Fruit fly (Drosophila melanogaster) whole organism, embryonic: Measurements from ENCODE around the gene CG34034.

Experiments used
- Blimp-1 ChIP-seq: fragments of 200-800 bp; sonication (Bioruptor generic); optimal IDR thresholded peaks from 3 replicates; lab custom pipeline; 2018; ENCODE audit warnings: missing biosample characterization, missing genetic modification characterization, mild to moderate bottlenecking, moderate library complexity, missing genetic modification reagents
- BtbVII ChIP-seq: fragments of 200-800 bp; sonication (Bioruptor generic); optimal IDR thresholded peaks from 3 replicates; lab custom pipeline; 2017; ENCODE audit warnings: missing biosample characterization, mild to moderate bottlenecking, missing genetic modification characterization
- CG10147 ChIP-seq: fragments of 200-800 bp; sonication (Bioruptor generic); optimal IDR thresholded peaks from 2 replicates; lab custom pipeline; 2019; ENCODE audit warnings: missing biosample characterization, mild to moderate bottlenecking, missing genetic modification characterization, moderate library complexity
- CG11398 ChIP-seq: fragments of 200-800 bp; sonication (Bioruptor generic); optimal IDR thresholded peaks from 2 replicates; lab custom pipeline; 2016; ENCODE audit warnings: missing biosample characterization, missing genetic modification characterization
- CG11504 ChIP-seq: fragments of 200-800 bp; sonication (Bioruptor generic); optimal IDR thresholded peaks from 3 replicates; lab custom pipeline; 2019; ENCODE audit warnings: missing biosample characterization, mild to moderate bottlenecking, missing genetic modification characterization, moderate library complexity
- CG11695 ChIP-seq: fragments of 200-800 bp; sonication (Bioruptor generic); IDR thresholded peaks from 3 replicates; pipeline ENCODE4 v1.3.6; 2022; ENCODE audit warnings: missing biosample characterization, missing genetic modification characterization
- CG15011 ChIP-seq: fragments of 200-800 bp; sonication (Bioruptor generic); optimal IDR thresholded peaks from 3 replicates; lab custom pipeline; 2018; ENCODE audit warnings: missing biosample characterization, mild to moderate bottlenecking, missing genetic modification characterization
- CG15601 ChIP-seq: fragments of 200-800 bp; sonication (Bioruptor generic); optimal IDR thresholded peaks from 3 replicates; lab custom pipeline; 2019; ENCODE audit warnings: missing biosample characterization, mild to moderate bottlenecking, missing genetic modification characterization, moderate library complexity
- CG16815 ChIP-seq: fragments of 200-800 bp; sonication (Bioruptor generic); optimal IDR thresholded peaks from 3 replicates; lab custom pipeline; 2017; ENCODE audit warnings: missing biosample characterization, mild to moderate bottlenecking, missing genetic modification characterization
- CG17385 ChIP-seq: fragments of 200-800 bp; sonication (Bioruptor generic); optimal IDR thresholded peaks from 3 replicates; lab custom pipeline; 2018; ENCODE audit warnings: missing biosample characterization, mild to moderate bottlenecking, missing genetic modification characterization
- CG18764 ChIP-seq: fragments of 200-800 bp; sonication (Bioruptor generic); optimal IDR thresholded peaks from 3 replicates; lab custom pipeline; 2016; ENCODE audit warnings: missing biosample characterization, missing genetic modification characterization
- CG2199 ChIP-seq: fragments of 200-800 bp; sonication (Bioruptor generic); IDR thresholded peaks from 3 replicates; pipeline ENCODE4 v1.3.6; 2022; ENCODE audit warnings: missing biosample characterization, missing genetic modification characterization
- CG3838 ChIP-seq: fragments of 200-800 bp; sonication (Bioruptor generic); optimal IDR thresholded peaks from 3 replicates; lab custom pipeline; 2016; ENCODE audit warnings: missing biosample characterization, missing genetic modification characterization
- CG6175 ChIP-seq: fragments of 200-800 bp; sonication (Bioruptor generic); IDR thresholded peaks from 3 replicates; pipeline ENCODE4 v1.3.6; 2022; ENCODE audit warnings: missing biosample characterization, missing genetic modification characterization
- CG6254 ChIP-seq: fragments of 200-800 bp; sonication (Bioruptor generic); optimal IDR thresholded peaks from 3 replicates; lab custom pipeline; 2017; ENCODE audit warnings: mild to moderate bottlenecking, missing biosample characterization, missing genetic modification reagents, missing genetic modification characterization
- CG6765 ChIP-seq: fragments of 200-800 bp; sonication (Bioruptor generic); optimal IDR thresholded peaks from 3 replicates; lab custom pipeline; 2017; ENCODE audit warnings: missing biosample characterization, mild to moderate bottlenecking, missing genetic modification characterization
- CG7556 ChIP-seq: fragments of 200-800 bp; sonication (Bioruptor generic); optimal IDR thresholded peaks from 2 replicates; lab custom pipeline; 2017; ENCODE audit warnings: missing biosample characterization, mild to moderate bottlenecking, missing genetic modification characterization
- CG7839 ChIP-seq: fragments of 200-800 bp; sonication (Bioruptor generic); optimal IDR thresholded peaks from 3 replicates; lab custom pipeline; 2018; ENCODE audit warnings: missing biosample characterization, mild to moderate bottlenecking, missing genetic modification characterization, moderate library complexity
- CG9817 ChIP-seq: fragments of 200-800 bp; sonication (Bioruptor generic); optimal IDR thresholded peaks from 2 replicates; lab custom pipeline; 2018; ENCODE audit warnings: missing biosample characterization, mild to moderate bottlenecking, missing genetic modification characterization, moderate library complexity
- CkIIα-i1 ChIP-seq: fragments of 200-800 bp; sonication (Bioruptor generic); IDR thresholded peaks from 2 replicates; pipeline ENCODE4 v1.3.6; 2022; ENCODE audit warnings: missing biosample characterization, missing genetic modification characterization
- Doc3 ChIP-seq: fragments of 200-800 bp; sonication (Bioruptor generic); IDR thresholded peaks from 3 replicates; pipeline ENCODE4 v1.3.6; 2022; ENCODE audit warnings: missing biosample characterization, missing genetic modification characterization; ENCODE audit not compliant: partially characterized antibody
- Hey ChIP-seq: fragments of 200-800 bp; sonication (Bioruptor generic); optimal IDR thresholded peaks from 3 replicates; lab custom pipeline; 2018; ENCODE audit warnings: missing biosample characterization, mild to moderate bottlenecking, missing genetic modification characterization
- Hr3 ChIP-seq: fragments of 200-800 bp; sonication (Bioruptor generic); optimal IDR thresholded peaks from 3 replicates; lab custom pipeline; 2016; ENCODE audit warnings: missing biosample characterization, missing genetic modification characterization
- Nf-YC ChIP-seq: fragments of 200-800 bp; optimal IDR thresholded peaks from 3 replicates; lab custom pipeline; 2019; ENCODE audit warnings: missing biosample characterization, mild to moderate bottlenecking, missing genetic modification characterization, moderate library complexity
- NfI ChIP-seq: fragments of 200-800 bp; sonication (Bioruptor generic); optimal IDR thresholded peaks from 3 replicates; lab custom pipeline; 2018; ENCODE audit warnings: missing biosample characterization, mild to moderate bottlenecking, missing genetic modification characterization, moderate library complexity
- Scr ChIP-seq: fragments of 200-800 bp; sonication (Bioruptor generic); IDR thresholded peaks from 2 replicates; pipeline ENCODE4 v1.3.6; 2022; ENCODE audit warnings: missing biosample characterization, missing genetic modification characterization; ENCODE audit not compliant: partially characterized antibody
- Ssrp ChIP-seq: fragments of 200-800 bp; sonication (Bioruptor generic); optimal IDR thresholded peaks from 2 replicates; lab custom pipeline; 2018; ENCODE audit warnings: missing biosample characterization, mild to moderate bottlenecking, missing genetic modification characterization, moderate library complexity
- Stat92E ChIP-seq, 3 experiments: fragments of >200 bp in 2 of 3; fragments of 200-800 bp in 1 of 3; sonication (Bioruptor generic) in 1 of 3; optimal IDR thresholded peaks; 2 replicates each; lab custom pipeline; 2017 to 2019; ENCODE audit warnings: missing biosample characterization in 3 of 3, missing genetic modification characterization in 3 of 3, mild to moderate bottlenecking in 1 of 3, moderate library complexity in 1 of 3
- bbx ChIP-seq: fragments of 200-800 bp; sonication (Bioruptor generic); IDR thresholded peaks from 2 replicates; pipeline ENCODE4 v1.3.6; 2022; ENCODE audit warnings: missing biosample characterization, missing genetic modification characterization; ENCODE audit not compliant: partially characterized antibody
- cato ChIP-seq: fragments of 200-800 bp; sonication (Bioruptor generic); optimal IDR thresholded peaks from 2 replicates; lab custom pipeline; 2016; ENCODE audit warnings: missing biosample characterization, missing genetic modification characterization, borderline replicate concordance
- crol ChIP-seq: fragments of 200-800 bp; sonication (Bioruptor generic); IDR thresholded peaks from 2 replicates; pipeline ENCODE4 v1.3.6; 2022; ENCODE audit warnings: missing biosample characterization, missing genetic modification characterization
- exex ChIP-seq: fragments of 200-800 bp; sonication (Bioruptor generic); optimal IDR thresholded peaks from 4 replicates; lab custom pipeline; 2018; ENCODE audit warnings: missing biosample characterization, mild to moderate bottlenecking, missing genetic modification characterization, moderate library complexity
- gsb-n ChIP-seq: fragments of 200-800 bp; sonication (Bioruptor generic); optimal IDR thresholded peaks from 3 replicates; lab custom pipeline; 2018; ENCODE audit warnings: missing biosample characterization, mild to moderate bottlenecking, missing genetic modification characterization
- lmd ChIP-seq: fragments of 200-800 bp; sonication (Bioruptor generic); IDR thresholded peaks from 2 replicates; pipeline ENCODE4 v1.3.6; 2022; ENCODE audit warnings: missing biosample characterization, missing genetic modification characterization
- nmo ChIP-seq: fragments of 200-800 bp; sonication (Bioruptor generic); optimal IDR thresholded peaks from 2 replicates; lab custom pipeline; 2018; ENCODE audit warnings: missing biosample characterization, mild to moderate bottlenecking, missing genetic modification characterization, moderate library complexity
- pum ChIP-seq: fragments of 200-800 bp; sonication (Bioruptor generic); optimal IDR thresholded peaks from 2 replicates; lab custom pipeline; 2016; ENCODE audit warnings: missing biosample characterization, missing genetic modification characterization
- shn ChIP-seq: fragments of 200-800 bp; sonication (Bioruptor generic); optimal IDR thresholded peaks from 3 replicates; lab custom pipeline; 2016; ENCODE audit warnings: missing biosample characterization, missing genetic modification characterization
- sqz ChIP-seq: fragments of 200-800 bp; sonication (Bioruptor generic); optimal IDR thresholded peaks from 3 replicates; lab custom pipeline; 2018; ENCODE audit warnings: missing biosample characterization, mild to moderate bottlenecking, missing genetic modification characterization
- ssp ChIP-seq: fragments of 200-800 bp; sonication (Bioruptor generic); IDR thresholded peaks from 2 replicates; pipeline ENCODE4 v1.3.6; 2022; ENCODE audit warnings: missing biosample characterization, missing genetic modification characterization
- tgo ChIP-seq: fragments of 200-800 bp; sonication (Bioruptor generic); IDR thresholded peaks from 3 replicates; pipeline ENCODE4 v1.3.6; 2022; ENCODE audit warnings: missing biosample characterization, missing genetic modification characterization

Gene CG34034

DNA sequence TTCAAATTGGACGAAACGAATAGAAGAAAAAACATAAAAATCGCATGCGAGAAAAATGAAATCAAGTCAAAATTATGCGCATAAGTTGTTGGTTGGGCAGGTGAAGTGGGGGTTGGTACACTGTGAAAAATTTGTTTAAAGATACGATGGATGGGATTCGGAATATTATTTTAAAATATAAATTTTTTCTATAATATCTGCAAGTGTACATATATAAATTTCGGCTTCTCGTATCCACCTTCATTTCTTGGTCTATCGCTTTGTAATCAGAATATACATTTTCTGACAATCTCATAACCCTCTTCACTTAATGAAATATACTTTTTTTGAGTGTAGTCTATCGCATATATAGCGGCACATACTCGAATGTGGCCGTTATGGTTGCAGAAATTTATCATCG is 35.6 kb downstream of the CG34034 start (continued):
- no peak for TF ChIP-seq Nf-YC (tag; lab: Kevin White, UChicago)
- no peak for TF ChIP-seq CG3838 (GFP tag; lab: Kevin White, UChicago)
- TF ChIP-seq CG2199 (GFP tag; lab: Robert Waterston, UW): no peak
- no peak for TF ChIP-seq CG16815
- no peak for TF ChIP-seq ssp (GFP tag; lab: Robert Waterston, UW)
- peak; percentile 0 for TF ChIP-seq BtbVII
- no peak for TF ChIP-seq Hey
- no peak for TF ChIP-seq CG6765 (GFP tag; lab: Kevin White, UChicago)
- TF ChIP-seq shn (GFP tag; lab: Kevin White, UChicago): no peak
- peak; percentile 70 for TF ChIP-seq CG11504 (tag; lab: Kevin White, UChicago)
- no peak for TF ChIP-seq Stat92E (GFP tag; optimal IDR thresholded peaks at IDR 0.05; lab: Kevin White, UChicago)
- no peak for TF ChIP-seq gsb-n (tag; lab: Kevin White, UChicago)
- TF ChIP-seq Hr3: peak; percentile 4
- TF ChIP-seq NfI (GFP tag; lab: Kevin White, UChicago): no peak
- peak; percentile 13 for TF ChIP-seq CG17385 (GFP tag; lab: Kevin White, UChicago)
- peak; percentile 0 for TF ChIP-seq CG9817 (tag; lab: Kevin White, UChicago)
- no peak for TF ChIP-seq Scr
- no peak for TF ChIP-seq CG18764
- TF ChIP-seq exex: no peak
- TF ChIP-seq nmo: peak; percentile 25
- no peak for TF ChIP-seq CG10147 (GFP tag; lab: Kevin White, UChicago)
- TF ChIP-seq CG11695: 0 out of 3 replicates have a peak, but pooled peaks have one; percentile 15
- no peak for TF ChIP-seq CG6254 (GFP tag; lab: Kevin White, UChicago)
- no peak for TF ChIP-seq CG11398 (GFP tag; lab: Kevin White, UChicago)
- peak; percentile 8 for TF ChIP-seq Ssrp (tag; lab: Kevin White, UChicago)
- TF ChIP-seq tgo: peak; percentile 17; the same call in 1 of the 3 replicates
- no peak for TF ChIP-seq Doc3 (GFP tag; lab: Robert Waterston, UW)
- no peak for TF ChIP-seq lmd (GFP tag; lab: Robert Waterston, UW)
- TF ChIP-seq CG6175: no peak
- TF ChIP-seq crol (GFP tag; lab: Robert Waterston, UW): no peak
- peak; percentile 24 for TF ChIP-seq CG7839
- TF ChIP-seq cato: no peak
- TF ChIP-seq CkIIα-i1 (GFP tag; lab: Robert Waterston, UW): no peak
- TF ChIP-seq bbx (GFP tag; lab: Robert Waterston, UW): no peak

dm6 chr3R:21701529-21701928 is 37.4 kb downstream of the CG34034 start:
- TF ChIP-seq CG15601 (tag; lab: Kevin White, UChicago) (peak; percentile 12), CG15011 (GFP tag; lab: Kevin White, UChicago) (no peak), crol (GFP tag; lab: Robert Waterston, UW) (peak; percentile 79), CG7556 (GFP tag; lab: Kevin White, UChicago) (no peak), pum (no peak), Blimp-1 (GFP tag; lab: Kevin White, UChicago) (peak; percentile 70), sqz (peak; percentile 8)
